Worm (Caenorhabditis elegans) whole organism, L4 larva: ENCODE results near the gene clpr-2.

Source experiments
- T20F7.1 ChIP-seq: fragments of 200-800 bp; sonication (Bioruptor generic); optimal IDR thresholded peaks from 2 replicates; lab custom pipeline; 2018; ENCODE audit warnings: mild to moderate bottlenecking, missing genetic modification characterization, missing compliant biosample characterization
- pha-4 ChIP-seq, 2 experiments: fragments of 150-350 bp in 1 of 2; fragments of 200-800 bp in 1 of 2; sonication (Bioruptor generic) in 1 of 2; IDR thresholded peaks in 1 of 2; optimal IDR thresholded peaks in 1 of 2; 2 replicates each; pipeline versions ENCODE4 v1.3.6 to Lab custom; 2014 to 2022; ENCODE audit warnings: missing genetic modification characterization in 2 of 2, missing genetic modification reagents in 2 of 2, missing biosample characterization in 1 of 2, missing compliant biosample characterization in 1 of 2

- TF ChIP-seq T20F7.1 (no peak), pha-4 (GFP tag; IDR thresholded peaks at IDR 0.05; lab: Robert Waterston, UW) (no peak), pha-4 (tag; optimal IDR thresholded peaks at IDR 0.05; lab: Kevin White, UChicago) (no peak)
These were observed 2.0 kb upstream of the clpr-2 start for ce11 chrII:1256742-1257141.
